Fruit fly (Drosophila melanogaster): ENCODE results near the gene Rab35.
"Not testable (repeated sequence)": the region's sequence is repeated elsewhere in the genome, so short reads cannot be mapped to it uniquely, and the experiment has no call there.

The Rab35 gene

DNA sequence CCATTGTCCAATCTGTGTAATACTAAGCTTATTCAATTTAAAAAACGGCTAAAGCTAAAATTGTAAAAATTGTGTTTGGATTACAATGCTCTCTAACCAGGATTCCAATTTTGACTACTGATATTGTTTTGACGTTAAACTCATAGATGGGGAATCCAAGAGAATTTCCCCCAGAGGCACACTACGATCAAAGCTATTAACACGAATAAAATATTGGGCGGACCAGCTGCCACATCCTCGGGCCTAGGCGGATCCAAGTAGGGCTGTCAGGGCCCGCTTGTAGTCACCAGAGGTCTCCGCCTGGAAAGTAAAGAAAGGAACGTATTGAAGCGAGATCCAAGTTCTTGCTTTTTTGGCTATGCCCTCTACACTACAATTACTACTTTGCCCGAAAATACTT lies 42.2 kb upstream of the Rab35 start, which contains the start of gene SdicA:
TSS of gene SdicA (minus strand) at position 101 of the 400 bp plus-strand sequence.
- not testable (repeated sequence) for TF ChIP-seq CG10631, CG11902, CG4318 (GFP tag; optimal IDR thresholded peaks at IDR 0.05)

DNA sequence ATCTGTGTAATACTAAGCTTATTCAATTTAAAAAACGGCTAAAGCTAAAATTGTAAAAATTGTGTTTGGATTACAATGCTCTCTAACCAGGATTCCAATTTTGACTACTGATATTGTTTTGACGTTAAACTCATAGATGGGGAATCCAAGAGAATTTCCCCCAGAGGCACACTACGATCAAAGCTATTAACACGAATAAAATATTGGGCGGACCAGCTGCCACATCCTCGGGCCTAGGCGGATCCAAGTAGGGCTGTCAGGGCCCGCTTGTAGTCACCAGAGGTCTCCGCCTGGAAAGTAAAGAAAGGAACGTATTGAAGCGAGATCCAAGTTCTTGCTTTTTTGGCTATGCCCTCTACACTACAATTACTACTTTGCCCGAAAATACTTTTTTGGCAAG lies 34.5 kb upstream of the Rab35 start, which contains the start of gene Sdic3:
TSS of gene Sdic3 (minus strand) at position 101 of the 400 bp plus-strand sequence.
- not testable (repeated sequence) for TF ChIP-seq CG6792, Smox, Sox15 (GFP tag; optimal IDR thresholded peaks at IDR 0.05)

DNA sequence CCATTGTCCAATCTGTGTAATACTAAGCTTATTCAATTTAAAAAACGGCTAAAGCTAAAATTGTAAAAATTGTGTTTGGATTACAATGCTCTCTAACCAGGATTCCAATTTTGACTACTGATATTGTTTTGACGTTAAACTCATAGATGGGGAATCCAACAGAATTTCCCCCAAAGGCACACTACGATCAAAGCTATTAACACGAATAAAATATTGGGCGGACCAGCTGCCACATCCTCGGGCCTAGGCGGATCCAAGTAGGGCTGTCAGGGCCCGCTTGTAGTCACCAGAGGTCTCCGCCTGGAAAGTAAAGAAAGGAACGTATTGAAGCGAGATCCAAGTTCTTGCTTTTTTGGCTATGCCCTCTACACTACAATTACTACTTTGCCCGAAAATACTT lies 26.7 kb upstream of the Rab35 start, which contains the start of gene Sdic2:
TSS of gene Sdic2 (minus strand) at position 101 of the 400 bp plus-strand sequence.
- TF ChIP-seq CG7368, CG34406, achi (GFP tag; optimal IDR thresholded peaks at IDR 0.05): not testable (repeated sequence)

DNA sequence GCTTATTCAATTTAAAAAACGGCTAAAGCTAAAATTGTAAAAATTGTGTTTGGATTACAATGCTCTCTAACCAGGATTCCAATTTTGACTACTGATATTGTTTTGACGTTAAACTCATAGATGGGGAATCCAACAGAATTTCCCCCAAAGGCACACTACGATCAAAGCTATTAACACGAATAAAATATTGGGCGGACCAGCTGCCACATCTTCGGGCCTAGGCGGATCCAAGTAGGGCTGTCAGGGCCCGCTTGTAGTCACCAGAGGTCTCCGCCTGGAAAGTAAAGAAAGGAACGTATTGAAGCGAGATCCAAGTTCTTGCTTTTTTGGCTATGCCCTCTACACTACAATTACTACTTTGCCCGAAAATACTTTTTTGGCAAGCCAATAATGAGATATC lies 18.9 kb upstream of the Rab35 start, which contains the start of gene Sdic1:
TSS of gene Sdic1 (minus strand) at position 101 of the 400 bp plus-strand sequence.
- TF ChIP-seq topi, achi, fd85E (GFP tag; optimal IDR thresholded peaks at IDR 0.05): not testable (repeated sequence)

DNA sequence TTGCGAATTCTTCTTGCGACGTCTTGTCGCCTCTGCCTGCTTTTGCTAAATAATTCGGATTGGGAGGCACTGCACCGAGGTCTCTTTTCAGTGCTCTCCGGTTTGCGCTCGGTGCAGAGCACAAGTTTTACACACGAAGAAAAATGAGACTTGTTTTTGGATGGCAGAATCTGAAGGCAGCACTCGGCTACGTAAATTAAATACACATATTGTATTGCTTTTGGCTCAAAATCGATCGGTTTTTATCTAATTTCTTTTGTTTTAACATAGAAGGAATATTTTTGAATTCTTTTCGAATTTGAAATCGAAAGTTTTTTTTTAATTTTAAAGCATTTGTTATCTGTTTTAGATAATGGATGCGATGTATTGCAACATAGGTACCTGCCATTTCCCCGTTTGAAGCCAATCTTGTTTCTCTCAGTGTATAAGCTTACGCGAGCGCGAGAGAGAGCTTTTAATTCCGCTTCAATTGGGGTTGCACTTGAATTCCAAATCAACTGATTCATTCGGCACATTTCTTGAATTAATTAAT lies 13.9 kb upstream of the Rab35 start, which contains the start of gene AnxB10:
TSS of gene AnxB10 (minus strand) at position 51 of the 532 bp plus-strand sequence.
- TF ChIP-seq Hr4 (GFP tag; optimal IDR thresholded peaks at IDR 0.05) (peak; percentile 93), Eip78C (GFP tag) (peak; percentile 99), CG8632 (GFP tag; optimal IDR thresholded peaks at IDR 0.05) (peak; percentile 95), CG11294 (GFP tag; IDR thresholded peaks at IDR 0.05) (peak; percentile 88), CG34406 (GFP tag; optimal IDR thresholded peaks at IDR 0.05) (peak; percentile 95), topi (GFP tag; optimal IDR thresholded peaks at IDR 0.05) (peak; percentile 96), esn (GFP tag; optimal IDR thresholded peaks at IDR 0.05) (peak; percentile 96), CG8119 (GFP tag; IDR thresholded peaks at IDR 0.05) (peak; percentile 94), CG9139 (GFP tag; optimal IDR thresholded peaks at IDR 0.05) (peak; percentile 88), net (GFP tag; optimal IDR thresholded peaks at IDR 0.05) (peak; percentile 96), CG1621 (tag; optimal IDR thresholded peaks at IDR 0.05) (peak; percentile 81), CG3919 (GFP tag; optimal IDR thresholded peaks at IDR 0.05) (peak; percentile 96), CG11902 (GFP tag; optimal IDR thresholded peaks at IDR 0.05) (peak; percentile 94), CG10631 (GFP tag; optimal IDR thresholded peaks at IDR 0.05) (peak; percentile 93), fd85E (GFP tag; optimal IDR thresholded peaks at IDR 0.05) (peak; percentile 81), Sox15 (GFP tag; optimal IDR thresholded peaks at IDR 0.05) (peak; percentile 94), Hr38 (GFP tag; optimal IDR thresholded peaks at IDR 0.05) (peak; percentile 32), CG15336 (GFP tag; IDR thresholded peaks at IDR 0.05) (peak; percentile 95), CG10669 (GFP tag; optimal IDR thresholded peaks at IDR 0.05) (peak; percentile 95), CG4318 (GFP tag; optimal IDR thresholded peaks at IDR 0.05) (peak; percentile 90), CG11762 (GFP tag; optimal IDR thresholded peaks at IDR 0.05; ENCODE audit: insufficient read depth) (peak; percentile 94), cyc (GFP tag; optimal IDR thresholded peaks at IDR 0.05) (peak; percentile 94), Eip75B (GFP tag; optimal IDR thresholded peaks at IDR 0.05) (peak; percentile 95), ss (GFP tag; optimal IDR thresholded peaks at IDR 0.05) (peak; percentile 82 to 92), CG7368 (GFP tag; optimal IDR thresholded peaks at IDR 0.05) (peak; percentile 93), svp (GFP tag) (peak; percentile 98), Gug (GFP tag; IDR thresholded peaks at IDR 0.05) (peak; percentile 90), CG6792 (GFP tag; optimal IDR thresholded peaks at IDR 0.05) (peak; percentile 97), salr (GFP tag; optimal IDR thresholded peaks at IDR 0.05) (peak; percentile 69 to 94), Eip93F (GFP tag; optimal IDR thresholded peaks at IDR 0.05) (peak; percentile 81), achi (GFP tag; optimal IDR thresholded peaks at IDR 0.05) (peak; percentile 94), dac (GFP tag; optimal IDR thresholded peaks at IDR 0.05) (peak; percentile 90), Lpt (GFP tag; optimal IDR thresholded peaks at IDR 0.05) (peak; percentile 91), eg (GFP tag; IDR thresholded peaks at IDR 0.05) (peak; percentile 86; the same call in 2 of the 3 replicates), Ets96B (tag; optimal IDR thresholded peaks at IDR 0.05) (peak; percentile 92), Sox14 (GFP tag; optimal IDR thresholded peaks at IDR 0.05) (peak; percentile 95), pdm3 (GFP tag; optimal IDR thresholded peaks at IDR 0.05) (peak; percentile 97), CG32006 (GFP tag; optimal IDR thresholded peaks at IDR 0.05) (peak; percentile 97), fkh (GFP tag; optimal IDR thresholded peaks at IDR 0.05) (no peak)
